Fruit fly (Drosophila melanogaster) whole organism, prepupa: Measurements from ENCODE around the gene chic.

Experiments used
- CG10669 ChIP-seq: fragments of 200-800 bp; sonication (Bioruptor generic); optimal IDR thresholded peaks from 3 replicates; lab custom pipeline; 2018; ENCODE audit warnings: missing biosample characterization, mild to moderate bottlenecking, missing genetic modification characterization, moderate library complexity
- CG11294 ChIP-seq: fragments of 200-800 bp; sonication (Bioruptor generic); IDR thresholded peaks from 2 replicates; pipeline ENCODE4 v1.3.6; 2022; ENCODE audit warnings: missing biosample characterization, missing genetic modification characterization
- CG11762 ChIP-seq: fragments of 200-800 bp; sonication (Bioruptor generic); optimal IDR thresholded peaks from 3 replicates; lab custom pipeline; 2016; ENCODE audit warnings: missing biosample characterization, missing genetic modification characterization; ENCODE audit not compliant: insufficient read depth
- CG11902 ChIP-seq: fragments of 200-800 bp; sonication (Bioruptor generic); optimal IDR thresholded peaks from 3 replicates; lab custom pipeline; 2016; ENCODE audit warnings: missing biosample characterization, missing genetic modification characterization
- CG15336 ChIP-seq: fragments of 200-800 bp; sonication (Bioruptor generic); IDR thresholded peaks from 2 replicates; pipeline ENCODE4 v1.3.6; 2022; ENCODE audit warnings: missing biosample characterization, missing genetic modification characterization
- CG1621 ChIP-seq: fragments of 200-800 bp; sonication (Bioruptor generic); optimal IDR thresholded peaks from 3 replicates; lab custom pipeline; 2018; ENCODE audit warnings: missing biosample characterization, mild to moderate bottlenecking, missing genetic modification characterization
- CG16779 ChIP-seq: fragments of 200-800 bp; sonication (Bioruptor generic); optimal IDR thresholded peaks from 3 replicates; lab custom pipeline; 2017; ENCODE audit warnings: missing biosample characterization, mild to moderate bottlenecking, missing genetic modification characterization
- CG3032 ChIP-seq: fragments of 200-800 bp; optimal IDR thresholded peaks from 2 replicates; lab custom pipeline; 2019; ENCODE audit warnings: missing biosample characterization, mild to moderate bottlenecking, missing genetic modification characterization, moderate library complexity
- CG32006 ChIP-seq: fragments of 200-800 bp; sonication (Bioruptor generic); optimal IDR thresholded peaks from 3 replicates; lab custom pipeline; 2017; ENCODE audit warnings: missing biosample characterization, mild to moderate bottlenecking, missing genetic modification characterization
- CG3919 ChIP-seq: fragments of 200-800 bp; sonication (Bioruptor generic); optimal IDR thresholded peaks from 3 replicates; lab custom pipeline; 2016; ENCODE audit warnings: missing biosample characterization, missing genetic modification characterization
- CG6163 ChIP-seq: fragments of 200-800 bp; sonication (Bioruptor generic); IDR thresholded peaks from 3 replicates; pipeline ENCODE4 v1.3.6; 2022; ENCODE audit warnings: missing biosample characterization, missing genetic modification characterization
- CG7368 ChIP-seq: fragments of 200-800 bp; sonication (Bioruptor generic); optimal IDR thresholded peaks from 3 replicates; lab custom pipeline; 2016; ENCODE audit warnings: missing biosample characterization, missing genetic modification characterization
- CG8119 ChIP-seq: fragments of 200-800 bp; sonication (Bioruptor generic); IDR thresholded peaks from 3 replicates; pipeline ENCODE4 v1.3.6; 2022; ENCODE audit warnings: missing biosample characterization, missing genetic modification characterization
- CG8319 ChIP-seq: fragments of 200-800 bp; sonication (Bioruptor generic); optimal IDR thresholded peaks from 3 replicates; lab custom pipeline; 2016; ENCODE audit warnings: missing biosample characterization, missing genetic modification characterization
- CG8632 ChIP-seq: fragments of 200-800 bp; sonication (Bioruptor generic); optimal IDR thresholded peaks from 3 replicates; lab custom pipeline; 2016; ENCODE audit warnings: missing biosample characterization, missing genetic modification characterization
- CG9139 ChIP-seq: fragments of 200-800 bp; sonication (Bioruptor generic); optimal IDR thresholded peaks from 3 replicates; lab custom pipeline; 2017; ENCODE audit warnings: missing biosample characterization, mild to moderate bottlenecking, missing genetic modification characterization
- Ets96B ChIP-seq: fragments of 200-800 bp; optimal IDR thresholded peaks from 2 replicates; lab custom pipeline; 2019; ENCODE audit warnings: missing biosample characterization, mild to moderate bottlenecking, missing genetic modification characterization, moderate library complexity
- Gug ChIP-seq: fragments of 200-800 bp; sonication (Bioruptor generic); IDR thresholded peaks from 2 replicates; pipeline ENCODE4 v1.3.6; 2022; ENCODE audit warnings: missing biosample characterization, missing genetic modification characterization
- Hr38 ChIP-seq: sonication (Bioruptor generic); optimal IDR thresholded peaks from 2 replicates; lab custom pipeline; 2016; ENCODE audit warnings: missing biosample characterization, missing genetic modification characterization
- Hr4 ChIP-seq: fragments of 200-800 bp; sonication (Bioruptor generic); optimal IDR thresholded peaks from 3 replicates; lab custom pipeline; 2016; ENCODE audit warnings: missing biosample characterization, missing genetic modification characterization
- Lpt ChIP-seq: fragments of 200-800 bp; sonication (Bioruptor generic); optimal IDR thresholded peaks from 3 replicates; lab custom pipeline; 2016; ENCODE audit warnings: missing biosample characterization, missing genetic modification characterization
- Sox15 ChIP-seq: fragments of 200-800 bp; sonication (Bioruptor generic); optimal IDR thresholded peaks from 3 replicates; lab custom pipeline; 2016; ENCODE audit warnings: missing biosample characterization, missing genetic modification characterization
- achi ChIP-seq: fragments of 200-800 bp; sonication (Bioruptor generic); optimal IDR thresholded peaks from 3 replicates; lab custom pipeline; 2016; ENCODE audit warnings: missing biosample characterization, missing genetic modification characterization
- cyc ChIP-seq: fragments of 200-800 bp; sonication (Bioruptor generic); optimal IDR thresholded peaks from 3 replicates; lab custom pipeline; 2016; ENCODE audit warnings: missing biosample characterization, missing genetic modification characterization
- dsx ChIP-seq: fragments of 200-800 bp; optimal IDR thresholded peaks from 3 replicates; lab custom pipeline; 2019; ENCODE audit warnings: missing biosample characterization, mild to moderate bottlenecking, missing genetic modification characterization, moderate library complexity; ENCODE audit not compliant: poor library complexity, severe bottlenecking
- eg ChIP-seq: fragments of 200-800 bp; sonication (Bioruptor generic); IDR thresholded peaks from 3 replicates; pipeline ENCODE4 v1.3.6; 2022; ENCODE audit warnings: missing biosample characterization, missing genetic modification characterization
- lz ChIP-seq: fragments of 200-800 bp; sonication (Bioruptor generic); optimal IDR thresholded peaks from 3 replicates; lab custom pipeline; 2016; ENCODE audit warnings: missing biosample characterization, missing genetic modification characterization
- salr ChIP-seq, 2 experiments: fragments of 200-800 bp; sonication (Bioruptor generic); optimal IDR thresholded peaks; 3 replicates each; lab custom pipeline; 2016 to 2018; ENCODE audit warnings: missing biosample characterization in 2 of 2, missing genetic modification characterization in 2 of 2, mild to moderate bottlenecking in 1 of 2
- svp ChIP-seq: fragments of 200-800 bp; sonication (Bioruptor generic); peaks from one replicate; lab custom pipeline; 2016; ENCODE audit warnings: missing biosample characterization, missing genetic modification characterization
- topi ChIP-seq: fragments of 200-800 bp; sonication (Bioruptor generic); optimal IDR thresholded peaks from 3 replicates; lab custom pipeline; 2016; ENCODE audit warnings: missing biosample characterization, missing genetic modification characterization

Gene chic

dm6 chr2L:6019352-6020131, 38.7 kb upstream of the chic start, which contains the start of gene H2.0 (continued):
- peak; percentile 71 for TF ChIP-seq CG8119
- TF ChIP-seq CG11902 (GFP tag; lab: Kevin White, UChicago): peak; percentile 50
- TF ChIP-seq Gug: no peak
- peak; percentile 51; the same call in 1 of the 3 replicates for TF ChIP-seq CG6163
- peak; percentile 26 for TF ChIP-seq Sox15 (GFP tag; lab: Kevin White, UChicago)
- TF ChIP-seq CG7368 (GFP tag; lab: Kevin White, UChicago): peak; percentile 3
- TF ChIP-seq CG9139 (GFP tag; lab: Kevin White, UChicago): peak; percentile 44
- TF ChIP-seq CG10669 (GFP tag; lab: Kevin White, UChicago): peak; percentile 67
- TF ChIP-seq Hr4: peak; percentile 50
- TF ChIP-seq dsx (GFP tag; lab: Kevin White, UChicago): no peak

DNA sequence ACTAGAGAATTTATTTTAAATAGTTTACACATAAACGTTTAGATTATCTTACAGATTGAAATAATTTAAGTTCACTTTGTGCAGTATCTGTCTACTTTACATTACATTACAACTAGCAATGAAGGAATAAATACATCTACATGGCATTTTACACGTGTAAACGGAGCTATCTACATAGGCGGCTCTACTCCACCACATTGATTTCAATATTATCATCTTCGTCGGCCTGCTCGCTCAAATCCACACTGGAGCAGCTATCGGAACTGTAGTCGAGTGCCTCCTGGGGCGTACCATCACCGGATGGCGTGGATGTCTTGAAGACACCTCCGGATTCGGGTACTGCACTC, 32.2 kb upstream of the chic start:
- no peak for TF ChIP-seq CG16779 (tag; lab: Kevin White, UChicago)
- TF ChIP-seq topi (GFP tag; lab: Kevin White, UChicago): no peak
- no peak for TF ChIP-seq CG9139 (GFP tag; lab: Kevin White, UChicago)
- no peak for TF ChIP-seq CG1621 (tag; lab: Kevin White, UChicago)
- TF ChIP-seq CG3919 (GFP tag; lab: Kevin White, UChicago): no peak
- TF ChIP-seq Ets96B (tag; lab: Kevin White, UChicago): no peak
- no peak for TF ChIP-seq Lpt
- no peak for TF ChIP-seq achi
- no peak for TF ChIP-seq CG11294 (GFP tag; lab: Robert Waterston, UW)
- no peak for TF ChIP-seq salr (GFP tag; optimal IDR thresholded peaks at IDR 0.05; lab: Kevin White, UChicago)
- TF ChIP-seq CG11762 (GFP tag; lab: Kevin White, UChicago): no peak
- TF ChIP-seq CG3032 (tag; lab: Kevin White, UChicago): no peak
- TF ChIP-seq CG8319 (GFP tag; lab: Kevin White, UChicago): no peak
- no peak for TF ChIP-seq svp (GFP tag; lab: Kevin White, UChicago)

dm6 chr2L:6012303-6013070, 31.7 kb upstream of the chic start, which contains the start of gene CG9098:
CG9098 (minus strand) TSS chr2L:6012338.
- TF ChIP-seq lz (GFP tag; lab: Kevin White, UChicago) (no peak), CG11902 (GFP tag; lab: Kevin White, UChicago) (no peak), eg (GFP tag; lab: Robert Waterston, UW) (no peak), Hr38 (GFP tag; lab: Kevin White, UChicago) (no peak), CG8632 (no peak), topi (GFP tag; lab: Kevin White, UChicago) (no peak), cyc (GFP tag; lab: Kevin White, UChicago) (no peak)
- TF ChIP-seq, all 60 proteins: peak for 0

DNA sequence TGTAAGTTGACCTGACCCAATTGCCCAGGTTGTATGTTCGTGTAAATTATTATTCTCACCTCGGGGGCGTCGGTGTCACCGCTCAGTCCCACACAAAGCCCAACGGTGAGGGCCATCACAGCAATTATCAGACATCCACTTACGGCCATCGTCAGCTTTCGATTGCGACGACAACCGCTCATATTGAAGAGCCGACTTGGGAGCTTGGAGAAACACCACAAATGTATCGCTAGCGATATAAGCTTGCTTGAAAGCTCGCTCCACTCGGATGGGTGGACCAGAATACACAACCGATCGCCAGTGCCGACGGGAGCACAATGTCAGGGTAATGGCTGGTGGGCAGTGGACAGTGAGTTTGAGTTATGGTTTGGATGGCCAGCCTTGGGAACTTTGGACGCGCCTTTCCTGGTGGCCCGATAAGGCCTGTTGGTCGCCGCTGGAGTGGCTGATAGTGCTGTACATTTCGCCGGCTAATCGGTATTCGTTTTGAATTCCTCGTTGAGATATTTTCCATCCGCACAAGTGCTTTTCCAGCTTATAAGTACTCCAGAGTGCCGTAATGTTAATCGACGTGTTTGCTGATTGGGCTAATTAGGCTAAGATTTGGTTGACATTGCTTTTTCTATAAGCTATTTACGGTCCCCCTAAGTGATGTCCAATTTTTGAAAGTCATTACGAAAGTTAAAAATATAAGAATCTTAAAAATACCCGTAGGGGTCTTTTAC, 25.9 kb upstream of the chic start, which contains the start of gene Gal:
Gene Gal, minus strand, starts transcription at position 320 of the 725 bp plus-strand sequence.
- TF ChIP-seq CG15336 (GFP tag; lab: Robert Waterston, UW) (0 out of 2 replicates have a peak, but pooled peaks have one; percentile 29), CG32006 (GFP tag; lab: Kevin White, UChicago) (no peak), svp (GFP tag; lab: Kevin White, UChicago) (peak; percentile 73)
